Fruit fly (Drosophila melanogaster) whole organism, pupa: ENCODE measurements around the gene Cpr78Ca.

Source experiments
- CG10348 ChIP-seq: fragments of 200-800 bp; sonication (Bioruptor generic); IDR thresholded peaks from 2 replicates; pipeline ENCODE4 v1.3.6; 2022; ENCODE audit warnings: missing biosample characterization, missing genetic modification characterization
- CG12605 ChIP-seq: fragments of 200-800 bp; sonication (Bioruptor generic); IDR thresholded peaks from 2 replicates; pipeline ENCODE4 v1.3.6; 2022; ENCODE audit warnings: missing biosample characterization, missing genetic modification characterization
- CG13204 ChIP-seq: fragments of 200-800 bp; sonication (Bioruptor generic); optimal IDR thresholded peaks from 2 replicates; lab custom pipeline; 2018; ENCODE audit warnings: missing biosample characterization, mild to moderate bottlenecking, missing genetic modification characterization, moderate library complexity
- CG14655 ChIP-seq: fragments of 200-800 bp; sonication (Bioruptor generic); optimal IDR thresholded peaks from 3 replicates; lab custom pipeline; 2017; ENCODE audit warnings: mild to moderate bottlenecking, missing biosample characterization, missing genetic modification reagents, missing genetic modification characterization
- CG15710 ChIP-seq: fragments of 200-800 bp; sonication (Bioruptor generic); optimal IDR thresholded peaks from 2 replicates; lab custom pipeline; 2018; ENCODE audit warnings: missing biosample characterization, mild to moderate bottlenecking, missing genetic modification characterization, moderate library complexity
- CG17806 ChIP-seq: fragments of 200-800 bp; sonication (Bioruptor generic); optimal IDR thresholded peaks from 2 replicates; lab custom pipeline; 2018; ENCODE audit warnings: missing biosample characterization, mild to moderate bottlenecking, missing genetic modification characterization, moderate library complexity
- CG32121 ChIP-seq: fragments of 200-800 bp; sonication (Bioruptor generic); IDR thresholded peaks from 2 replicates; pipeline ENCODE4 v1.3.6; 2022; ENCODE audit warnings: missing biosample characterization, missing genetic modification characterization
- CG34367 ChIP-seq: fragments of 200-800 bp; sonication (Bioruptor generic); optimal IDR thresholded peaks from 2 replicates; lab custom pipeline; 2018; ENCODE audit warnings: missing biosample characterization, mild to moderate bottlenecking, missing genetic modification characterization
- CG4496 ChIP-seq: fragments of 200-800 bp; sonication (Bioruptor generic); IDR thresholded peaks from 3 replicates; pipeline ENCODE4 v1.3.6; 2022; ENCODE audit warnings: missing biosample characterization, missing genetic modification characterization
- CG8159 ChIP-seq: fragments of 200-800 bp; sonication (Bioruptor generic); optimal IDR thresholded peaks from 3 replicates; lab custom pipeline; 2018; ENCODE audit warnings: missing biosample characterization, mild to moderate bottlenecking, missing genetic modification characterization, moderate library complexity
- CG8301 ChIP-seq: fragments of 200-800 bp; sonication (Bioruptor generic); optimal IDR thresholded peaks from 2 replicates; lab custom pipeline; 2018; ENCODE audit warnings: missing biosample characterization, mild to moderate bottlenecking, missing genetic modification characterization
- CG9948 ChIP-seq: fragments of 200-800 bp; sonication (Bioruptor generic); optimal IDR thresholded peaks from 2 replicates; lab custom pipeline; 2018; ENCODE audit warnings: missing biosample characterization, mild to moderate bottlenecking, missing genetic modification characterization, moderate library complexity
- D1 ChIP-seq: fragments of 200-800 bp; sonication (Bioruptor generic); optimal IDR thresholded peaks from 2 replicates; lab custom pipeline; 2018; ENCODE audit warnings: missing biosample characterization, mild to moderate bottlenecking, missing genetic modification characterization, moderate library complexity
- EcR ChIP-seq: fragments of 200-800 bp; sonication (Bioruptor generic); optimal IDR thresholded peaks from 3 replicates; lab custom pipeline; 2019; ENCODE audit warnings: missing biosample characterization, missing genetic modification characterization, mild to moderate bottlenecking, moderate library complexity, missing genetic modification reagents
- Ets98B ChIP-seq: fragments of 200-800 bp; sonication (Bioruptor generic); IDR thresholded peaks from 2 replicates; pipeline ENCODE4 v1.3.6; 2022; ENCODE audit warnings: missing biosample characterization, missing genetic modification characterization
- Pif1A ChIP-seq: fragments of 200-800 bp; sonication (Bioruptor generic); optimal IDR thresholded peaks from 3 replicates; lab custom pipeline; 2016; ENCODE audit warnings: missing biosample characterization, missing genetic modification characterization
- Pif1B ChIP-seq: fragments of 200-800 bp; sonication (Bioruptor generic); optimal IDR thresholded peaks from 3 replicates; lab custom pipeline; 2016; ENCODE audit warnings: missing biosample characterization, missing genetic modification characterization
- Snoo ChIP-seq: fragments of 200-800 bp; sonication (Bioruptor generic); optimal IDR thresholded peaks from 3 replicates; lab custom pipeline; 2017; ENCODE audit warnings: missing biosample characterization, mild to moderate bottlenecking, missing genetic modification characterization, inconsistent platforms
- fd96Ca ChIP-seq: fragments of 200-800 bp; sonication (Bioruptor generic); IDR thresholded peaks from 3 replicates; pipeline ENCODE4 v1.3.6; 2022; ENCODE audit warnings: missing biosample characterization, missing genetic modification characterization
- gl ChIP-seq: fragments of 200-800 bp; sonication (Bioruptor generic); optimal IDR thresholded peaks from 2 replicates; lab custom pipeline; 2018; ENCODE audit warnings: missing biosample characterization, mild to moderate bottlenecking, missing genetic modification characterization
- rn ChIP-seq: fragments of 200-800 bp; sonication (Bioruptor generic); IDR thresholded peaks from 2 replicates; pipeline ENCODE4 v1.3.6; 2022; ENCODE audit warnings: missing biosample characterization, missing genetic modification characterization

Gene Cpr78Ca

dm6 chr3L:21301737-21302487 lies 9.3 kb upstream of the Cpr78Ca start:
- no peak for TF ChIP-seq CG17806 (tag; lab: Kevin White, UChicago)
- TF ChIP-seq CG9948: peak; percentile 8
- peak; percentile 91 for TF ChIP-seq EcR
- peak; percentile 67 for TF ChIP-seq CG8159 (tag; lab: Kevin White, UChicago)
- peak; percentile 51 for TF ChIP-seq CG15710 (tag; lab: Kevin White, UChicago)

dm6 chr3L:21300280-21300679 lies 7.7 kb upstream of the Cpr78Ca start, which contains the start of gene Cpr78Cc:
TSS of gene Cpr78Cc (plus strand) at chr3L:21300580.
- TF ChIP-seq CG8301 (tag; lab: Kevin White, UChicago) (no peak), CG4496 (no peak), CG8159 (tag; lab: Kevin White, UChicago) (no peak), Ets98B (GFP tag; lab: Robert Waterston, UW) (no peak), gl (no peak), CG12605 (GFP tag; lab: Robert Waterston, UW) (no peak), EcR (no peak), Pif1A (no peak), fd96Ca (GFP tag; lab: Robert Waterston, UW) (no peak), CG17806 (tag; lab: Kevin White, UChicago) (no peak), CG9948 (no peak), CG32121 (GFP tag; lab: Robert Waterston, UW) (no peak), CG10348 (GFP tag; lab: Robert Waterston, UW) (no peak), Snoo (tag; lab: Kevin White, UChicago) (no peak), CG13204 (GFP tag; lab: Kevin White, UChicago) (no peak), CG14655 (GFP tag; lab: Kevin White, UChicago) (no peak), CG15710 (tag; lab: Kevin White, UChicago) (no peak), CG34367 (tag; lab: Kevin White, UChicago) (no peak), rn (GFP tag; lab: Robert Waterston, UW) (no peak)

dm6 chr3L:21299203-21299602 lies 6.6 kb upstream of the Cpr78Ca start:
- TF ChIP-seq gl (no peak), CG9948 (no peak), EcR (no peak), CG12605 (GFP tag; lab: Robert Waterston, UW) (no peak), CG15710 (tag; lab: Kevin White, UChicago) (no peak), Pif1A (no peak), CG4496 (no peak)

- TF ChIP-seq EcR (no peak), Pif1A (no peak), CG14655 (GFP tag; lab: Kevin White, UChicago) (no peak), CG4496 (no peak), rn (GFP tag; lab: Robert Waterston, UW) (no peak), CG8159 (tag; lab: Kevin White, UChicago) (no peak), fd96Ca (GFP tag; lab: Robert Waterston, UW) (no peak), CG15710 (tag; lab: Kevin White, UChicago) (no peak), CG32121 (GFP tag; lab: Robert Waterston, UW) (no peak), CG34367 (tag; lab: Kevin White, UChicago) (no peak), CG10348 (GFP tag; lab: Robert Waterston, UW) (no peak), CG9948 (no peak), CG12605 (GFP tag; lab: Robert Waterston, UW) (no peak), Snoo (tag; lab: Kevin White, UChicago) (no peak), Pif1B (no peak), gl (no peak), D1 (no peak), CG8301 (tag; lab: Kevin White, UChicago) (no peak)
These were observed 5.8 kb upstream of the Cpr78Ca start, which contains the start of gene CG43702 for dm6 chr3L:21298375-21298774. TSS of gene CG43702 (plus strand) at chr3L:21298675.

- TF ChIP-seq CG12605 (GFP tag; lab: Robert Waterston, UW) (no peak), CG14655 (GFP tag; lab: Kevin White, UChicago) (no peak), CG8301 (tag; lab: Kevin White, UChicago) (no peak), CG15710 (tag; lab: Kevin White, UChicago) (no peak), gl (no peak), Pif1A (no peak), CG9948 (no peak), Ets98B (GFP tag; lab: Robert Waterston, UW) (no peak), CG4496 (no peak), CG10348 (GFP tag; lab: Robert Waterston, UW) (no peak), CG8159 (tag; lab: Kevin White, UChicago) (no peak), CG17806 (tag; lab: Kevin White, UChicago) (no peak), CG34367 (tag; lab: Kevin White, UChicago) (no peak), D1 (no peak), rn (GFP tag; lab: Robert Waterston, UW) (no peak), Snoo (tag; lab: Kevin White, UChicago) (no peak), CG32121 (GFP tag; lab: Robert Waterston, UW) (no peak), CG13204 (GFP tag; lab: Kevin White, UChicago) (no peak)
These were observed 5.1 kb upstream of the Cpr78Ca start, which contains the start of gene Edg78E for dm6 chr3L:21297703-21298102. TSS of gene Edg78E (minus strand) at chr3L:21297803.

dm6 chr3L:21294202-21294601 lies 1.6 kb upstream of the Cpr78Ca start, which contains the start of gene Cpr78Cb:
TSS of gene Cpr78Cb (plus strand) at chr3L:21294492.
- no peak for TF ChIP-seq CG14655 (GFP tag; lab: Kevin White, UChicago)
- no peak for TF ChIP-seq gl
- no peak for TF ChIP-seq CG34367 (tag; lab: Kevin White, UChicago)
- TF ChIP-seq EcR: no peak
- no peak for TF ChIP-seq CG8159 (tag; lab: Kevin White, UChicago)
- TF ChIP-seq CG8301 (tag; lab: Kevin White, UChicago): no peak
- TF ChIP-seq CG17806 (tag; lab: Kevin White, UChicago): no peak
- no peak for TF ChIP-seq CG13204 (GFP tag; lab: Kevin White, UChicago)
- no peak for TF ChIP-seq CG9948
- no peak for TF ChIP-seq CG10348 (GFP tag; lab: Robert Waterston, UW)
- TF ChIP-seq Pif1B: no peak
- TF ChIP-seq rn (GFP tag; lab: Robert Waterston, UW): no peak
- no peak for TF ChIP-seq CG15710 (tag; lab: Kevin White, UChicago)
- TF ChIP-seq CG12605 (GFP tag; lab: Robert Waterston, UW): no peak
- no peak for TF ChIP-seq Ets98B (GFP tag; lab: Robert Waterston, UW)
- TF ChIP-seq Snoo (tag; lab: Kevin White, UChicago): no peak
- TF ChIP-seq CG4496: no peak
- no peak for TF ChIP-seq fd96Ca (GFP tag; lab: Robert Waterston, UW)
